Fruit fly (Drosophila melanogaster) whole organism: Measurements from ENCODE around the gene CG4896.

Experiments used
- Dll ChIP-seq: fragments of >200 bp; optimal IDR thresholded peaks from 2 replicates; lab custom pipeline; 2017
- EcR ChIP-seq, 2 experiments: fragments of >200 bp; optimal IDR thresholded peaks; 2 replicates each; lab custom pipeline; 2017; ENCODE audit warnings: missing biosample characterization in 2 of 2, missing genetic modification characterization in 2 of 2, missing genetic modification reagents in 2 of 2
- pan ChIP-seq: fragments of >200 bp; optimal IDR thresholded peaks from 2 replicates; lab custom pipeline; 2017
- psq ChIP-seq: fragments of >200 bp; optimal IDR thresholded peaks from 2 replicates; lab custom pipeline; 2017

DNA sequence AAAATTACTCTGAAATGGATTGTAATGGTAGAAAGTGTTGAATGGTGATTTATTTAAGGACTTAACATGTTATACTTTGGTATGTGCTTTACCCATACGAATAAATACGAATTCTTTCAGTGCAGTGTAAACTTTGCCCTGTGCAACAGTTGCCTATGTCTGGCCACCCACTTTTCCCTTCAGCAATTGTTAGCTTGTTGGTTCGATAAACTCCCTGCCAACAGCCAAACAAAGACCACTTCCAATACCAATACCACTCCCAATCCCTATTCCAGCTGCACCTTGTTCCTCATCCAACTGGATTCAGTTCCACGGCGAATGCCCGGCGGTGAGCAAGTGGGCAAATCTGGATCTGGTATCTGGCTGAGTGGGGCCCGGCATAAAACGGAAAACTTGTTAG, 26.4 kb downstream of the CG4896 start, which contains the start of gene CG14342:
- no peak for TF ChIP-seq EcR (GFP tag; optimal IDR thresholded peaks at IDR 0.05; lab: Kevin White, UChicago)
- no peak for TF ChIP-seq psq (lab: Kevin White, UChicago)
- no peak for TF ChIP-seq Dll (lab: Kevin White, UChicago)
- no peak for TF ChIP-seq pan
